Worm (Caenorhabditis elegans): Measurements from ENCODE around the gene C33C12.12.

DNA sequence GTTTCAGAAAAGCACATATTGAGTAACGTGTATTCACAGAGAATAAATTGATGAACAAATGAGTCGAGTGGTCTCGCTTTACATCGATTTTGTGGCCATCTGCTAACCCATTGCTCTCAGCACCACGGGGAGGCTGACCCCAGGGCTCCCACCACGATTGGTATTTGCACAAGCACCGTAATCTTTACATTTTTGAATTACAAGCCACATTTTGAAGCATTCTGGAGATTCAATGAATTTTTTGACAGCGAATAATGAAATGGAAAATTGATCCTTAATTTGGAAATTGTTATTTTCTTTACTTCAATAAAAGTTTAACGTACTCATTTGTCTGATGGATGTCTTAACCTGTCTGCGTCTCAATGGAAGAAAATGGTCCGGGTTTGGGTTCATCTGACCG lies 24.4 kb downstream of the C33C12.12 start, which contains the start of gene C40A11.6:
- TF ChIP-seq ama-1 (optimal IDR thresholded peaks at IDR 0.05) (no peak), ama-1 (GFP tag; optimal IDR thresholded peaks at IDR 0.05) (no peak), lin-26 (GFP tag; IDR thresholded peaks at IDR 0.05) (no peak), B0336.3 (GFP tag; IDR thresholded peaks at IDR 0.05) (no peak), efl-1 (GFP tag; optimal IDR thresholded peaks at IDR 0.05) (no peak), chd-7 (tag; optimal IDR thresholded peaks at IDR 0.05) (no peak), F23B12.7 (tag; optimal IDR thresholded peaks at IDR 0.05; ENCODE audit: insufficient read depth) (no peak), pbrm-1 (GFP tag; IDR thresholded peaks at IDR 0.05) (no peak)
